Fruit fly (Drosophila melanogaster) whole organism, embryonic: Measurements from ENCODE around the gene CG13675.

ENCODE experiments used
- BEAF-32 ChIP-seq: fragments of 200-800 bp; sonication (Bioruptor generic); optimal IDR thresholded peaks from 3 replicates; lab custom pipeline; 2017; ENCODE audit warnings: missing biosample characterization, missing genetic modification characterization, mild to moderate bottlenecking, moderate library complexity, missing genetic modification reagents
- C15 ChIP-seq: fragments of 200-800 bp; sonication (Bioruptor generic); IDR thresholded peaks from 3 replicates; pipeline ENCODE4 v1.3.6; 2022; ENCODE audit warnings: missing biosample characterization, missing genetic modification characterization
- CG10959 ChIP-seq: fragments of 200-800 bp; sonication (Bioruptor generic); IDR thresholded peaks from 2 replicates; pipeline ENCODE4 v1.3.6; 2022; ENCODE audit warnings: missing biosample characterization, missing genetic modification characterization
- CG11085 ChIP-seq: fragments of 200-800 bp; sonication (Bioruptor generic); IDR thresholded peaks from 2 replicates; pipeline ENCODE4 v1.3.6; 2022; ENCODE audit warnings: missing biosample characterization, missing genetic modification characterization
- CG11504 ChIP-seq: fragments of 200-800 bp; sonication (Bioruptor generic); optimal IDR thresholded peaks from 3 replicates; lab custom pipeline; 2019; ENCODE audit warnings: missing biosample characterization, mild to moderate bottlenecking, missing genetic modification characterization, moderate library complexity
- CG12219 ChIP-seq: fragments of 200-800 bp; sonication (Bioruptor generic); optimal IDR thresholded peaks from 3 replicates; lab custom pipeline; 2018; ENCODE audit warnings: missing biosample characterization, mild to moderate bottlenecking, missing genetic modification characterization
- CG12236 ChIP-seq: fragments of 200-800 bp; sonication (Bioruptor generic); optimal IDR thresholded peaks from 2 replicates; lab custom pipeline; 2016; ENCODE audit warnings: missing biosample characterization, missing genetic modification characterization
- CG12659 ChIP-seq: fragments of 200-800 bp; sonication (Bioruptor generic); optimal IDR thresholded peaks from 3 replicates; lab custom pipeline; 2017; ENCODE audit warnings: mild to moderate bottlenecking, missing biosample characterization, missing genetic modification reagents, missing genetic modification characterization
- CG14710 ChIP-seq: fragments of 200-800 bp; sonication (Bioruptor generic); optimal IDR thresholded peaks from 3 replicates; lab custom pipeline; 2019; ENCODE audit warnings: missing biosample characterization, mild to moderate bottlenecking, missing genetic modification characterization, moderate library complexity
- CG15269 ChIP-seq: fragments of 200-800 bp; sonication (Bioruptor generic); optimal IDR thresholded peaks from 2 replicates; lab custom pipeline; 2018; ENCODE audit warnings: missing biosample characterization, mild to moderate bottlenecking, missing genetic modification characterization, moderate library complexity
- CG15479 ChIP-seq: fragments of 200-800 bp; sonication (Bioruptor generic); optimal IDR thresholded peaks from 3 replicates; lab custom pipeline; 2019; ENCODE audit warnings: missing biosample characterization, mild to moderate bottlenecking, missing genetic modification characterization, moderate library complexity
- CG1647 ChIP-seq: fragments of 200-800 bp; sonication (Bioruptor generic); optimal IDR thresholded peaks from 3 replicates; lab custom pipeline; 2016; ENCODE audit warnings: missing biosample characterization, missing genetic modification characterization
- CG17359 ChIP-seq: fragments of 200-800 bp; sonication (Bioruptor generic); optimal IDR thresholded peaks from 3 replicates; lab custom pipeline; 2018; ENCODE audit warnings: missing biosample characterization, mild to moderate bottlenecking, missing genetic modification characterization, moderate library complexity
- CG18764 ChIP-seq: fragments of 200-800 bp; sonication (Bioruptor generic); optimal IDR thresholded peaks from 3 replicates; lab custom pipeline; 2016; ENCODE audit warnings: missing biosample characterization, missing genetic modification characterization
- CG2875 ChIP-seq: fragments of 200-800 bp; sonication (Bioruptor generic); optimal IDR thresholded peaks from 2 replicates; lab custom pipeline; 2017; ENCODE audit warnings: missing biosample characterization, mild to moderate bottlenecking, missing genetic modification characterization, missing genetic modification reagents
- CG31224 ChIP-seq: fragments of 200-800 bp; sonication (Bioruptor generic); IDR thresholded peaks from 2 replicates; pipeline ENCODE4 v1.3.6; 2022; ENCODE audit warnings: missing biosample characterization, missing genetic modification characterization
- CG33557 ChIP-seq: fragments of 200-800 bp; sonication (Bioruptor generic); optimal IDR thresholded peaks from 2 replicates; lab custom pipeline; 2019; ENCODE audit warnings: missing biosample characterization, mild to moderate bottlenecking, missing genetic modification characterization, moderate library complexity
- CG4360 ChIP-seq: fragments of 200-800 bp; sonication (Bioruptor generic); IDR thresholded peaks from 2 replicates; pipeline ENCODE4 v1.3.6; 2022; ENCODE audit warnings: missing biosample characterization, missing genetic modification characterization
- CG5953 ChIP-seq: fragments of 200-800 bp; sonication (Bioruptor generic); IDR thresholded peaks from 2 replicates; pipeline ENCODE4 v1.3.6; 2022; ENCODE audit warnings: missing biosample characterization, missing genetic modification characterization
- CG7556 ChIP-seq: fragments of 200-800 bp; sonication (Bioruptor generic); optimal IDR thresholded peaks from 2 replicates; lab custom pipeline; 2017; ENCODE audit warnings: missing biosample characterization, mild to moderate bottlenecking, missing genetic modification characterization
- CG7745 ChIP-seq: fragments of 200-800 bp; sonication (Bioruptor generic); optimal IDR thresholded peaks from 2 replicates; lab custom pipeline; 2018; ENCODE audit warnings: missing biosample characterization, mild to moderate bottlenecking, missing genetic modification characterization, moderate library complexity
- CG8290 ChIP-seq, 3 experiments: fragments of 200-800 bp; sonication (Bioruptor generic); optimal IDR thresholded peaks; 2 replicates each; lab custom pipeline; 2016 to 2019; ENCODE audit warnings: missing biosample characterization in 3 of 3, missing genetic modification characterization in 3 of 3, mild to moderate bottlenecking in 2 of 3, moderate library complexity in 1 of 3
- D ChIP-seq, 2 experiments: fragments of 200-800 bp in 1 of 2; fragments of >200 bp in 1 of 2; sonication (Bioruptor generic) in 1 of 2; optimal IDR thresholded peaks; 2 replicates in 1 of 2; 3 replicates in 1 of 2; lab custom pipeline; 2017; ENCODE audit warnings: mild to moderate bottlenecking in 1 of 2, missing biosample characterization in 1 of 2, missing genetic modification characterization in 1 of 2, missing genetic modification reagents in 1 of 2
- Dek ChIP-seq: fragments of 200-800 bp; sonication (Bioruptor generic); optimal IDR thresholded peaks from 3 replicates; lab custom pipeline; 2019; ENCODE audit warnings: missing biosample characterization, mild to moderate bottlenecking, missing genetic modification characterization, moderate library complexity
- Dip3 ChIP-seq: fragments of 200-800 bp; sonication (Bioruptor generic); optimal IDR thresholded peaks from 3 replicates; lab custom pipeline; 2016; ENCODE audit warnings: missing biosample characterization, missing genetic modification characterization
- Elba2 ChIP-seq: fragments of 200-800 bp; sonication (Bioruptor generic); optimal IDR thresholded peaks from 3 replicates; lab custom pipeline; 2016; ENCODE audit warnings: missing biosample characterization, missing genetic modification characterization
- Kr ChIP-seq: fragments of 200-800 bp; sonication (Bioruptor generic); optimal IDR thresholded peaks from 2 replicates; lab custom pipeline; 2017; ENCODE audit warnings: missing biosample characterization, mild to moderate bottlenecking, missing genetic modification characterization
- MTF-1 ChIP-seq: fragments of 200-800 bp; sonication (Bioruptor generic); optimal IDR thresholded peaks from 2 replicates; lab custom pipeline; 2018; ENCODE audit warnings: missing biosample characterization, mild to moderate bottlenecking, missing genetic modification characterization, borderline replicate concordance
- Ptx1 ChIP-seq: fragments of 200-800 bp; sonication (Bioruptor generic); IDR thresholded peaks from 2 replicates; pipeline ENCODE4 v1.3.6; 2022; ENCODE audit warnings: missing biosample characterization, missing genetic modification characterization
- Rx ChIP-seq: fragments of 200-800 bp; sonication (Bioruptor generic); IDR thresholded peaks from 2 replicates; pipeline ENCODE4 v1.3.6; 2022; ENCODE audit warnings: missing biosample characterization, missing genetic modification characterization
- YL-1 ChIP-seq: fragments of 200-800 bp; sonication (Bioruptor generic); optimal IDR thresholded peaks from 3 replicates; lab custom pipeline; 2017; ENCODE audit warnings: missing biosample characterization, mild to moderate bottlenecking, missing genetic modification characterization
- ac ChIP-seq: fragments of 200-800 bp; sonication (Bioruptor generic); optimal IDR thresholded peaks from 3 replicates; lab custom pipeline; 2017; ENCODE audit warnings: missing biosample characterization, mild to moderate bottlenecking, missing genetic modification characterization
- az2 ChIP-seq: fragments of 200-800 bp; sonication (Bioruptor generic); optimal IDR thresholded peaks from 3 replicates; lab custom pipeline; 2016; ENCODE audit warnings: missing biosample characterization, missing genetic modification characterization
- cg ChIP-seq: fragments of 200-800 bp; sonication (Bioruptor generic); optimal IDR thresholded peaks from 3 replicates; lab custom pipeline; 2019; ENCODE audit warnings: missing biosample characterization, mild to moderate bottlenecking, missing genetic modification characterization, moderate library complexity
- crc ChIP-seq: fragments of 200-800 bp; sonication (Bioruptor generic); optimal IDR thresholded peaks from 2 replicates; lab custom pipeline; 2016; ENCODE audit warnings: missing biosample characterization, missing genetic modification characterization
- dimm ChIP-seq: fragments of 200-800 bp; sonication (Bioruptor generic); IDR thresholded peaks from 2 replicates; pipeline ENCODE4 v1.3.6; 2022; ENCODE audit warnings: missing biosample characterization, missing genetic modification characterization
- esg ChIP-seq: fragments of 200-800 bp; sonication (Bioruptor generic); conservative IDR thresholded peaks from 2 replicates; pipeline ENCODE4 v1.3.6; 2022; ENCODE audit warnings: missing biosample characterization, missing genetic modification characterization
- fd64A ChIP-seq: fragments of 200-800 bp; sonication (Bioruptor generic); optimal IDR thresholded peaks from 3 replicates; lab custom pipeline; 2018; ENCODE audit warnings: missing biosample characterization, mild to moderate bottlenecking, missing genetic modification characterization
- gcm2 ChIP-seq: fragments of 200-800 bp; sonication (Bioruptor generic); optimal IDR thresholded peaks from 2 replicates; lab custom pipeline; 2016; ENCODE audit warnings: missing biosample characterization, missing genetic modification characterization
- gt ChIP-seq: fragments of 200-800 bp; sonication (Bioruptor generic); IDR thresholded peaks from 2 replicates; pipeline ENCODE4 v1.3.6; 2022; ENCODE audit warnings: missing biosample characterization, missing genetic modification characterization
- lmd ChIP-seq: fragments of 200-800 bp; sonication (Bioruptor generic); IDR thresholded peaks from 2 replicates; pipeline ENCODE4 v1.3.6; 2022; ENCODE audit warnings: missing biosample characterization, missing genetic modification characterization
- peb ChIP-seq: fragments of 200-800 bp; sonication (Bioruptor generic); IDR thresholded peaks from 2 replicates; pipeline ENCODE4 v1.3.6; 2022; ENCODE audit warnings: missing biosample characterization, missing genetic modification characterization
- psq ChIP-seq: fragments of 200-800 bp; sonication (Bioruptor generic); optimal IDR thresholded peaks from 2 replicates; lab custom pipeline; 2017; ENCODE audit warnings: missing biosample characterization, missing genetic modification characterization
- repo ChIP-seq: fragments of 200-800 bp; sonication (Bioruptor generic); optimal IDR thresholded peaks from 2 replicates; lab custom pipeline; 2016; ENCODE audit warnings: missing biosample characterization, missing genetic modification characterization
- slou ChIP-seq: fragments of 200-800 bp; sonication (Bioruptor generic); optimal IDR thresholded peaks from 3 replicates; lab custom pipeline; 2016; ENCODE audit warnings: missing biosample characterization, missing genetic modification characterization
- sr ChIP-seq: fragments of 200-800 bp; sonication (Bioruptor generic); IDR thresholded peaks from 3 replicates; pipeline ENCODE4 v1.3.6; 2022; ENCODE audit warnings: missing biosample characterization, missing genetic modification characterization
- tio ChIP-seq: fragments of 200-800 bp; sonication (Bioruptor generic); optimal IDR thresholded peaks from 2 replicates; lab custom pipeline; 2017; ENCODE audit warnings: missing biosample characterization, missing genetic modification characterization, inconsistent platforms
- usp ChIP-seq: fragments of >200 bp; optimal IDR thresholded peaks from 2 replicates; lab custom pipeline; 2017; ENCODE audit warnings: missing biosample characterization, missing genetic modification characterization
- wor ChIP-seq: fragments of 200-800 bp; sonication (Bioruptor generic); IDR thresholded peaks from 2 replicates; pipeline ENCODE4 v1.3.6; 2022; ENCODE audit warnings: missing biosample characterization, missing genetic modification characterization
- zf30C ChIP-seq: fragments of 200-800 bp; sonication (Bioruptor generic); optimal IDR thresholded peaks from 3 replicates; lab custom pipeline; 2018; ENCODE audit warnings: missing biosample characterization, mild to moderate bottlenecking, missing genetic modification characterization

The CG13675 gene

DNA sequence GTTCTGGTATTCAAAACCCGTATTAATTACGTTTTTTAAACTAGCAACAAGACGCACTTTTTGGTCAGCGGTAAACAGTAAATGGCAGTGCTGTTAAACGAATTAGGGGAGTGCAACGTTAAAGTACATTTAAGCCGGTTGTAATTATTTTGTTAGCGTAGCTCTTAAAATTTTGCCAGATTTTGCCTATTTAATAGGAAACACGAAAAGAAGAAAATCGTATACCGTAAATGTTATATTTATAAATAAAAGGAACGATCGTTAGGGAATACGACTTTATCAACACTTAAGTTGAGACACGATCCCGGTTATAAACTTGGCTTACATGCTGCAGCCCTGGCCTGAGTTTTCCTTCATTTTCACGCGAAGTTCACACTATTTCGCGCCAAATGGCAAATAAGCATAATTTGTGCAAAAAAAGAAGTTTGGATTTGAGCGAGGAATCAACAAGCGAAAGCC is 27.8 kb downstream of the CG13675 start, which contains the start of the genes Setx and mus301 (continued):
- TF ChIP-seq CG8290 (GFP tag; optimal IDR thresholded peaks at IDR 0.05; lab: Kevin White, UChicago) = peak; percentile 83
- TF ChIP-seq CG8290 (tag; optimal IDR thresholded peaks at IDR 0.05; lab: Kevin White, UChicago) = no peak
- peak; percentile 75 for TF ChIP-seq Dek (tag; lab: Kevin White, UChicago)
- TF ChIP-seq gt = no peak
- peak; percentile 74 for TF ChIP-seq lmd (GFP tag; lab: Robert Waterston, UW)
- TF ChIP-seq fd64A = no peak
- no peak for TF ChIP-seq CG15269 (tag; lab: Kevin White, UChicago)
- peak; percentile 69 for TF ChIP-seq CG33557
- peak; percentile 44 for TF ChIP-seq gcm2 (GFP tag; lab: Kevin White, UChicago)
- no peak for TF ChIP-seq sr (GFP tag; lab: Robert Waterston, UW)
- TF ChIP-seq usp (GFP tag; lab: Kevin White, UChicago) = no peak
- TF ChIP-seq CG11504 (tag; lab: Kevin White, UChicago) = no peak
- no peak for TF ChIP-seq wor (GFP tag; lab: Robert Waterston, UW)
- peak; percentile 79 for TF ChIP-seq CG18764
- no peak for TF ChIP-seq MTF-1 (GFP tag; lab: Kevin White, UChicago)
- no peak for TF ChIP-seq ac (GFP tag; lab: Kevin White, UChicago)
- TF ChIP-seq esg (GFP tag; lab: Robert Waterston, UW) = peak; percentile 59
- peak; percentile 98 for TF ChIP-seq Elba2 (GFP tag; lab: Kevin White, UChicago)
- no peak for TF ChIP-seq cg (GFP tag; lab: Kevin White, UChicago)
- TF ChIP-seq psq = peak; percentile 42
- peak; percentile 52; the same call in 1 of the 2 replicates for TF ChIP-seq CG31224 (GFP tag; lab: Robert Waterston, UW)
- TF ChIP-seq tio (GFP tag; lab: Kevin White, UChicago) = peak; percentile 78
- no peak for TF ChIP-seq zf30C (GFP tag; lab: Kevin White, UChicago)
- TF ChIP-seq BEAF-32 = peak; percentile 56
- peak; percentile 58 for TF ChIP-seq repo (GFP tag; lab: Kevin White, UChicago)
- TF ChIP-seq CG12236 (GFP tag; lab: Kevin White, UChicago) = peak; percentile 53
- peak; percentile 20 for TF ChIP-seq CG15479 (GFP tag; lab: Kevin White, UChicago)
- TF ChIP-seq CG5953 = no peak
- TF ChIP-seq Rx = peak; percentile 12; the same call in 1 of the 2 replicates
- TF ChIP-seq crc (GFP tag; lab: Kevin White, UChicago) = peak; percentile 47
- peak; percentile 91 for TF ChIP-seq CG14710 (tag; lab: Kevin White, UChicago)
- peak; percentile 79 for TF ChIP-seq Ptx1 (GFP tag; lab: Robert Waterston, UW)
- TF ChIP-seq CG11085 (GFP tag; lab: Robert Waterston, UW) = peak; percentile 83
- TF ChIP-seq CG2875 (GFP tag; lab: Kevin White, UChicago) = peak; percentile 43
- TF ChIP-seq D (optimal IDR thresholded peaks at IDR 0.05; lab: Kevin White, UChicago) = no peak
- no peak for TF ChIP-seq D (GFP tag; optimal IDR thresholded peaks at IDR 0.05; lab: Kevin White, UChicago)
- no peak for TF ChIP-seq CG12219
- TF ChIP-seq peb (GFP tag; lab: Robert Waterston, UW) = no peak; the same call in 1 of the 2 replicates
- TF ChIP-seq CG7556 (GFP tag; lab: Kevin White, UChicago) = peak; percentile 75
- TF ChIP-seq CG1647 = peak; percentile 89
- 0 out of 3 replicates have a peak, but pooled peaks have one; percentile 28 for TF ChIP-seq C15 (GFP tag; lab: Robert Waterston, UW)
- TF ChIP-seq Dip3 (GFP tag; lab: Kevin White, UChicago) = peak; percentile 91
- no peak for TF ChIP-seq dimm
- no peak for TF ChIP-seq CG7745 (tag; lab: Kevin White, UChicago)
- no peak for TF ChIP-seq CG17359 (tag; lab: Kevin White, UChicago)
- peak; percentile 48; the same call in 1 of the 2 replicates for TF ChIP-seq CG10959 (GFP tag; lab: Robert Waterston, UW)
- TF ChIP-seq Kr (GFP tag; lab: Kevin White, UChicago) = no peak
- TF ChIP-seq CG12659 (GFP tag; lab: Kevin White, UChicago) = peak; percentile 94
- peak; percentile 86 for TF ChIP-seq YL-1 (GFP tag; lab: Kevin White, UChicago)
- peak; percentile 77 for TF ChIP-seq az2 (GFP tag; lab: Kevin White, UChicago)
- TF ChIP-seq slou (GFP tag; lab: Kevin White, UChicago) = peak; percentile 78
- no peak for TF ChIP-seq CG4360 (GFP tag; lab: Robert Waterston, UW)
